Worm (Caenorhabditis elegans) whole organism, L4/young adult: ENCODE measurements around the gene ifet-1.
A peak's percentile ranks its signal among the peaks of the same experiment; 100 is the strongest.

Experiments used
- W03F9.2 ChIP-seq: fragments of 150-350 bp; optimal IDR thresholded peaks from 2 replicates; lab custom pipeline; 2014; ENCODE audit warnings: missing biosample characterization, missing genetic modification characterization
- him-1 ChIP-seq: sonication (generic microtip); optimal IDR thresholded peaks from 2 replicates; lab custom pipeline; 2016; ENCODE audit warnings: missing genotype, missing genetic modification reagents, missing genetic modification characterization, missing compliant biosample characterization

- TF ChIP-seq him-1 (peak; percentile 96), W03F9.2 (peak; percentile 98)
Observed at ce11 chrIII:4475428-4475968, 548 bp upstream of the ifet-1 start, which contains the start of gene rps-1.
